Fruit fly (Drosophila melanogaster) whole organism, embryonic: ENCODE results near the gene Irbp18.

Experiments
- Abd-B ChIP-seq: fragments of 200-800 bp; sonication (Bioruptor generic); optimal IDR thresholded peaks from 2 replicates; lab custom pipeline; 2018; ENCODE audit warnings: missing biosample characterization, mild to moderate bottlenecking, missing genetic modification characterization, moderate library complexity
- Ada2b ChIP-seq: fragments of 200-800 bp; sonication (Bioruptor generic); IDR thresholded peaks from 2 replicates; pipeline ENCODE4 v1.3.6; 2022; ENCODE audit warnings: missing biosample characterization, missing genetic modification characterization
- Adf1 ChIP-seq: fragments of 200-800 bp; sonication (Bioruptor generic); IDR thresholded peaks from 2 replicates; pipeline ENCODE4 v1.3.6; 2022; ENCODE audit warnings: missing biosample characterization, missing genetic modification characterization
- CG10147 ChIP-seq: fragments of 200-800 bp; sonication (Bioruptor generic); optimal IDR thresholded peaks from 2 replicates; lab custom pipeline; 2019; ENCODE audit warnings: missing biosample characterization, mild to moderate bottlenecking, missing genetic modification characterization, moderate library complexity
- CG10267 ChIP-seq: fragments of 200-800 bp; sonication (Bioruptor generic); optimal IDR thresholded peaks from 2 replicates; lab custom pipeline; 2018; ENCODE audit warnings: missing biosample characterization, mild to moderate bottlenecking, missing genetic modification characterization, moderate library complexity
- CG10321 ChIP-seq: fragments of 200-800 bp; sonication (Bioruptor generic); IDR thresholded peaks from 2 replicates; pipeline ENCODE4 v1.3.6; 2022; ENCODE audit warnings: missing biosample characterization, missing genetic modification characterization
- CG10959 ChIP-seq: fragments of 200-800 bp; sonication (Bioruptor generic); IDR thresholded peaks from 2 replicates; pipeline ENCODE4 v1.3.6; 2022; ENCODE audit warnings: missing biosample characterization, missing genetic modification characterization
- CG11696 ChIP-seq: fragments of 200-800 bp; sonication (Bioruptor generic); IDR thresholded peaks from 2 replicates; pipeline ENCODE4 v1.3.6; 2022; ENCODE audit warnings: missing biosample characterization, missing genetic modification characterization
- CG1233 ChIP-seq: fragments of 200-800 bp; sonication (Bioruptor generic); optimal IDR thresholded peaks from 4 replicates; lab custom pipeline; 2018; ENCODE audit warnings: missing biosample characterization, mild to moderate bottlenecking, missing genetic modification characterization
- CG12769 ChIP-seq: fragments of 200-800 bp; sonication (Bioruptor generic); optimal IDR thresholded peaks from 2 replicates; lab custom pipeline; 2019; ENCODE audit warnings: missing biosample characterization, mild to moderate bottlenecking, missing genetic modification characterization, moderate library complexity
- CG15011 ChIP-seq: fragments of 200-800 bp; sonication (Bioruptor generic); optimal IDR thresholded peaks from 3 replicates; lab custom pipeline; 2018; ENCODE audit warnings: missing biosample characterization, mild to moderate bottlenecking, missing genetic modification characterization
- CG15269 ChIP-seq: fragments of 200-800 bp; sonication (Bioruptor generic); optimal IDR thresholded peaks from 2 replicates; lab custom pipeline; 2018; ENCODE audit warnings: missing biosample characterization, mild to moderate bottlenecking, missing genetic modification characterization, moderate library complexity
- CG4424 ChIP-seq: fragments of 200-800 bp; sonication (Bioruptor generic); optimal IDR thresholded peaks from 3 replicates; lab custom pipeline; 2016; ENCODE audit warnings: missing biosample characterization, missing genetic modification characterization
- CG6175 ChIP-seq: fragments of 200-800 bp; sonication (Bioruptor generic); IDR thresholded peaks from 3 replicates; pipeline ENCODE4 v1.3.6; 2022; ENCODE audit warnings: missing biosample characterization, missing genetic modification characterization
- CG7786 ChIP-seq: fragments of 200-800 bp; sonication (Bioruptor generic); optimal IDR thresholded peaks from 2 replicates; lab custom pipeline; 2016; ENCODE audit warnings: missing biosample characterization, missing genetic modification characterization
- CG8290 ChIP-seq, 3 experiments: fragments of 200-800 bp; sonication (Bioruptor generic); optimal IDR thresholded peaks; 2 replicates each; lab custom pipeline; 2016 to 2019; ENCODE audit warnings: missing biosample characterization in 3 of 3, missing genetic modification characterization in 3 of 3, mild to moderate bottlenecking in 2 of 3, moderate library complexity in 1 of 3
- CG9437 ChIP-seq: fragments of 200-800 bp; sonication (Bioruptor generic); optimal IDR thresholded peaks from 2 replicates; lab custom pipeline; 2018; ENCODE audit warnings: missing biosample characterization, mild to moderate bottlenecking, missing genetic modification characterization
- CHES-1-like ChIP-seq: fragments of 200-800 bp; sonication (Bioruptor generic); optimal IDR thresholded peaks from 2 replicates; lab custom pipeline; 2016; ENCODE audit warnings: missing biosample characterization, missing genetic modification characterization
- CrebB ChIP-seq: fragments of 200-800 bp; sonication (Bioruptor generic); optimal IDR thresholded peaks from 3 replicates; lab custom pipeline; 2018; ENCODE audit warnings: missing biosample characterization, mild to moderate bottlenecking, missing genetic modification characterization
- Dbx ChIP-seq: fragments of 200-800 bp; sonication (Bioruptor generic); IDR thresholded peaks from 3 replicates; pipeline ENCODE4 v1.3.6; 2022; ENCODE audit warnings: missing biosample characterization, missing genetic modification characterization
- Deaf1 ChIP-seq: fragments of 200-800 bp; optimal IDR thresholded peaks from 3 replicates; lab custom pipeline; 2019; ENCODE audit warnings: missing biosample characterization, mild to moderate bottlenecking, missing genetic modification characterization, moderate library complexity
- Fer1 ChIP-seq: fragments of 200-800 bp; sonication (Bioruptor generic); optimal IDR thresholded peaks from 2 replicates; lab custom pipeline; 2017; ENCODE audit warnings: missing biosample characterization, mild to moderate bottlenecking, missing genetic modification characterization
- HHEX ChIP-seq: fragments of 200-800 bp; sonication (Bioruptor generic); optimal IDR thresholded peaks from 3 replicates; lab custom pipeline; 2017; ENCODE audit warnings: missing biosample characterization, mild to moderate bottlenecking, missing genetic modification characterization, missing genetic modification reagents
- HmgZ ChIP-seq: fragments of 200-800 bp; sonication (Bioruptor generic); optimal IDR thresholded peaks from 2 replicates; lab custom pipeline; 2018; ENCODE audit warnings: missing biosample characterization, mild to moderate bottlenecking, missing genetic modification characterization
- Hr78 ChIP-seq, 2 experiments: fragments of 200-800 bp in 1 of 2; fragments of >200 bp in 1 of 2; sonication (Bioruptor generic) in 1 of 2; optimal IDR thresholded peaks; 2 replicates each; lab custom pipeline; 2017 to 2019; ENCODE audit warnings: missing biosample characterization in 2 of 2, missing genetic modification characterization in 2 of 2, mild to moderate bottlenecking in 1 of 2, moderate library complexity in 1 of 2
- Max ChIP-seq: fragments of 200-800 bp; sonication (Bioruptor generic); optimal IDR thresholded peaks from 2 replicates; lab custom pipeline; 2016; ENCODE audit warnings: missing biosample characterization, mild to moderate bottlenecking, missing genetic modification characterization
- Med ChIP-seq: fragments of 200-800 bp; sonication (Bioruptor generic); peaks from one replicate; lab custom pipeline; 2016; ENCODE audit warnings: missing biosample characterization, missing genetic modification characterization, mild to moderate bottlenecking, inconsistent platforms, moderate library complexity
- Mrtf ChIP-seq: fragments of 200-800 bp; sonication (Bioruptor generic); IDR thresholded peaks from 3 replicates; pipeline ENCODE4 v1.3.6; 2022; ENCODE audit warnings: missing biosample characterization, missing genetic modification characterization
- NFAT ChIP-seq: fragments of 200-800 bp; sonication (Bioruptor generic); IDR thresholded peaks from 2 replicates; pipeline ENCODE4 v1.3.6; 2022; ENCODE audit warnings: missing biosample characterization, missing genetic modification characterization
- PHDP ChIP-seq: fragments of 200-800 bp; sonication (Bioruptor generic); optimal IDR thresholded peaks from 3 replicates; lab custom pipeline; 2018; ENCODE audit warnings: missing biosample characterization, mild to moderate bottlenecking, missing genetic modification characterization, moderate library complexity
- amos ChIP-seq: fragments of 200-800 bp; sonication (Bioruptor generic); IDR thresholded peaks from 2 replicates; pipeline ENCODE4 v1.3.6; 2022; ENCODE audit warnings: missing biosample characterization, missing genetic modification characterization; ENCODE audit not compliant: partially characterized antibody
- bsh ChIP-seq, 2 experiments: fragments of 200-800 bp; sonication (Bioruptor generic); optimal IDR thresholded peaks; 2 replicates each; lab custom pipeline; 2017 to 2018; ENCODE audit warnings: mild to moderate bottlenecking in 2 of 2, missing biosample characterization in 2 of 2, missing genetic modification characterization in 2 of 2, moderate library complexity in 1 of 2
- ci ChIP-seq: fragments of 200-800 bp; sonication (Bioruptor generic); IDR thresholded peaks from 3 replicates; pipeline ENCODE4 v1.3.6; 2022; ENCODE audit warnings: missing biosample characterization, missing genetic modification characterization
- crp ChIP-seq, 2 experiments: fragments of 200-800 bp; sonication (Bioruptor generic); optimal IDR thresholded peaks; 2 replicates in 1 of 2; 3 replicates in 1 of 2; lab custom pipeline; 2017; ENCODE audit warnings: missing biosample characterization in 2 of 2, missing genetic modification characterization in 2 of 2, mild to moderate bottlenecking in 1 of 2, moderate library complexity in 1 of 2
- dmrt99B ChIP-seq: fragments of 200-800 bp; sonication (Bioruptor generic); optimal IDR thresholded peaks from 2 replicates; lab custom pipeline; 2018; ENCODE audit warnings: missing biosample characterization, mild to moderate bottlenecking, missing genetic modification characterization, moderate library complexity
- dpn ChIP-seq, 2 experiments: fragments of 200-800 bp; sonication (Bioruptor generic); optimal IDR thresholded peaks; 3 replicates each; lab custom pipeline; 2016; ENCODE audit warnings: missing biosample characterization in 2 of 2, missing genetic modification characterization in 2 of 2
- fd102C ChIP-seq: fragments of 200-800 bp; sonication (Bioruptor generic); optimal IDR thresholded peaks from 2 replicates; lab custom pipeline; 2018; ENCODE audit warnings: missing biosample characterization, mild to moderate bottlenecking, missing genetic modification characterization, moderate library complexity
- fd64A ChIP-seq: fragments of 200-800 bp; sonication (Bioruptor generic); optimal IDR thresholded peaks from 3 replicates; lab custom pipeline; 2018; ENCODE audit warnings: missing biosample characterization, mild to moderate bottlenecking, missing genetic modification characterization
- ftz-f1 ChIP-seq: fragments of 200-800 bp; sonication (Bioruptor generic); optimal IDR thresholded peaks from 2 replicates; lab custom pipeline; 2016; ENCODE audit warnings: missing biosample characterization, missing genetic modification characterization
- gsb ChIP-seq: fragments of 200-800 bp; sonication (Bioruptor generic); IDR thresholded peaks from 2 replicates; pipeline ENCODE4 v1.3.6; 2022; ENCODE audit warnings: missing biosample characterization, missing genetic modification characterization
- gt ChIP-seq: fragments of 200-800 bp; sonication (Bioruptor generic); IDR thresholded peaks from 2 replicates; pipeline ENCODE4 v1.3.6; 2022; ENCODE audit warnings: missing biosample characterization, missing genetic modification characterization
- klu ChIP-seq: fragments of 200-800 bp; sonication (Bioruptor generic); IDR thresholded peaks from 2 replicates; pipeline ENCODE4 v1.3.6; 2022; ENCODE audit warnings: missing biosample characterization, missing genetic modification characterization
- lilli ChIP-seq: fragments of 200-800 bp; sonication (Bioruptor generic); optimal IDR thresholded peaks from 3 replicates; lab custom pipeline; 2016; ENCODE audit warnings: missing biosample characterization, missing genetic modification characterization
- pzg ChIP-seq: fragments of 200-800 bp; sonication (Bioruptor generic); optimal IDR thresholded peaks from 3 replicates; lab custom pipeline; 2018; ENCODE audit warnings: missing biosample characterization, mild to moderate bottlenecking, missing genetic modification characterization, moderate library complexity
- ro ChIP-seq: fragments of 200-800 bp; sonication (Bioruptor generic); IDR thresholded peaks from 2 replicates; pipeline ENCODE4 v1.3.6; 2022; ENCODE audit warnings: missing biosample characterization, missing genetic modification characterization
- tna ChIP-seq: fragments of 200-800 bp; sonication (Bioruptor generic); IDR thresholded peaks from 2 replicates; pipeline ENCODE4 v1.3.6; 2022; ENCODE audit warnings: missing biosample characterization, missing genetic modification characterization; ENCODE audit not compliant: partially characterized antibody
- unpg ChIP-seq: fragments of 200-800 bp; sonication (Bioruptor generic); optimal IDR thresholded peaks from 3 replicates; lab custom pipeline; 2018; ENCODE audit warnings: missing biosample characterization, mild to moderate bottlenecking, missing genetic modification characterization, moderate library complexity
- wdn ChIP-seq: fragments of 200-800 bp; sonication (Bioruptor generic); IDR thresholded peaks from 2 replicates; pipeline ENCODE4 v1.3.6; 2022; ENCODE audit warnings: missing biosample characterization, missing genetic modification characterization
- z ChIP-seq: fragments of 200-800 bp; sonication (Bioruptor generic); IDR thresholded peaks from 3 replicates; pipeline ENCODE4 v1.3.6; 2022; ENCODE audit warnings: missing biosample characterization, missing genetic modification characterization

Gene Irbp18

dm6 chr3L:11070372-11070854 lies 27.6 kb downstream of the Irbp18 start, which contains the start of gene Mocs1 (continued):
- no peak for TF ChIP-seq CG8290 (GFP tag; optimal IDR thresholded peaks at IDR 0.05; lab: Kevin White, UChicago)
- TF ChIP-seq CG8290 (tag; optimal IDR thresholded peaks at IDR 0.05; lab: Kevin White, UChicago): peak in 1 of 2 experiments; percentile 45
- peak; percentile 6 for TF ChIP-seq CG15269
- no peak for TF ChIP-seq gsb (GFP tag; lab: Robert Waterston, UW)
- peak; percentile 48 for TF ChIP-seq Adf1
- 0 out of 3 replicates have a peak, but pooled peaks have one; percentile 39 for TF ChIP-seq CG6175 (GFP tag; lab: Robert Waterston, UW)
- no peak for TF ChIP-seq klu (GFP tag; lab: Robert Waterston, UW)
- TF ChIP-seq Dbx (GFP tag; lab: Robert Waterston, UW): peak; percentile 32; the same call in 1 of the 3 replicates
- no peak for TF ChIP-seq CG10959 (GFP tag; lab: Robert Waterston, UW)
- TF ChIP-seq Deaf1 (tag; lab: Kevin White, UChicago): peak; percentile 8
- TF ChIP-seq CG10267 (tag; lab: Kevin White, UChicago): peak; percentile 24
- peak; percentile 41 for TF ChIP-seq Fer1 (GFP tag; lab: Kevin White, UChicago)
- no peak for TF ChIP-seq dmrt99B (tag; lab: Kevin White, UChicago)
- TF ChIP-seq ftz-f1 (GFP tag; lab: Kevin White, UChicago): peak; percentile 40
- no peak for TF ChIP-seq gt (GFP tag; lab: Robert Waterston, UW)
- no peak for TF ChIP-seq Ada2b (GFP tag; lab: Robert Waterston, UW)
- no peak for TF ChIP-seq CG10147 (GFP tag; lab: Kevin White, UChicago)
- TF ChIP-seq lilli (GFP tag; lab: Kevin White, UChicago): no peak
- TF ChIP-seq fd102C: no peak
- TF ChIP-seq HHEX (GFP tag; lab: Kevin White, UChicago): peak; percentile 6
- TF ChIP-seq CG1233 (GFP tag; lab: Kevin White, UChicago): no peak
- TF ChIP-seq CG4424 (GFP tag; lab: Kevin White, UChicago): no peak
- TF ChIP-seq CG11696 (GFP tag; lab: Robert Waterston, UW): no peak
- peak; percentile 38 for TF ChIP-seq CG12769 (tag; lab: Kevin White, UChicago)
- TF ChIP-seq CG9437 (GFP tag; lab: Kevin White, UChicago): peak; percentile 1
- no peak for TF ChIP-seq unpg (GFP tag; lab: Kevin White, UChicago)
- peak; percentile 38 for TF ChIP-seq HmgZ (tag; lab: Kevin White, UChicago)
- peak in 1 of 2 experiments; percentile 98 for TF ChIP-seq Hr78 (GFP tag; optimal IDR thresholded peaks at IDR 0.05; lab: Kevin White, UChicago)
- peak; percentile 37; the same call in 1 of the 2 replicates for TF ChIP-seq amos (GFP tag; lab: Robert Waterston, UW)
- no peak for TF ChIP-seq CG10321 (GFP tag; lab: Robert Waterston, UW)
- no peak for TF ChIP-seq CG7786 (GFP tag; lab: Kevin White, UChicago)
- no peak for TF ChIP-seq Max
- TF ChIP-seq Med (GFP tag; lab: Kevin White, UChicago): peak; percentile 75
- no peak for TF ChIP-seq Abd-B
- 0 out of 3 replicates have a peak, but pooled peaks have one; percentile 28 for TF ChIP-seq ci
- peak; percentile 13; the same call in 1 of the 3 replicates for TF ChIP-seq Mrtf (GFP tag; lab: Robert Waterston, UW)
- TF ChIP-seq dpn (GFP tag; optimal IDR thresholded peaks at IDR 0.05; lab: Kevin White, UChicago): no peak
- TF ChIP-seq fd64A (GFP tag; lab: Kevin White, UChicago): no peak
- TF ChIP-seq NFAT (GFP tag; lab: Robert Waterston, UW): peak; percentile 23; the same call in 1 of the 2 replicates
- TF ChIP-seq wdn (GFP tag; lab: Robert Waterston, UW): peak; percentile 30; the same call in 1 of the 2 replicates
- TF ChIP-seq CHES-1-like (GFP tag; lab: Kevin White, UChicago): peak; percentile 15
- no peak for TF ChIP-seq z
- no peak for TF ChIP-seq bsh (GFP tag; optimal IDR thresholded peaks at IDR 0.05; lab: Kevin White, UChicago)
- no peak for TF ChIP-seq ro
- no peak for TF ChIP-seq CG15011 (GFP tag; lab: Kevin White, UChicago)
- no peak for TF ChIP-seq CrebB
- TF ChIP-seq PHDP (tag; lab: Kevin White, UChicago): peak; percentile 2
- TF ChIP-seq tna (GFP tag; lab: Robert Waterston, UW): peak; percentile 11; the same call in 1 of the 2 replicates
- TF ChIP-seq pzg (GFP tag; lab: Kevin White, UChicago): peak; percentile 41
- TF ChIP-seq crp (GFP tag; optimal IDR thresholded peaks at IDR 0.05; lab: Kevin White, UChicago): peak in 1 of 2 experiments; percentile 77
